Worm (Caenorhabditis elegans) whole organism, L1 larva: ENCODE measurements around the gene srt-50.
A peak's percentile ranks its signal among the peaks of the same experiment; 100 is the strongest.

Experiments used
- ama-1 ChIP-seq: fragments of 150-350 bp; optimal IDR thresholded peaks from 2 replicates; lab custom pipeline; 2014
- ceh-8 ChIP-seq: fragments of 200-800 bp; sonication (Bioruptor generic); optimal IDR thresholded peaks from 2 replicates; lab custom pipeline; 2018; ENCODE audit warnings: mild to moderate bottlenecking, missing genetic modification characterization, moderate library complexity, missing compliant biosample characterization
- ces-1 ChIP-seq: fragments of 150-350 bp; optimal IDR thresholded peaks from 2 replicates; lab custom pipeline; 2014; ENCODE audit warnings: missing biosample characterization, missing genetic modification reagents, missing genetic modification characterization
- dpl-1 ChIP-seq, 3 experiments: fragments of 150-350 bp in 2 of 3; sonication (generic microtip) in 1 of 3; optimal IDR thresholded peaks; 2 replicates each; lab custom pipeline; 2014 to 2017; ENCODE audit warnings: missing biosample characterization in 3 of 3, missing genetic modification characterization in 3 of 3, missing genetic modification reagents in 3 of 3
- elt-2 ChIP-seq: sonication (generic microtip); optimal IDR thresholded peaks from 2 replicates; lab custom pipeline; 2016; ENCODE audit warnings: missing genetic modification characterization, mild to moderate bottlenecking, inconsistent platforms, missing compliant biosample characterization, missing genetic modification reagents
- elt-3 ChIP-seq, 6 experiments: fragments of 150-350 bp in 1 of 6; sonication (generic microtip); optimal IDR thresholded peaks; 2 replicates each; lab custom pipeline; 2017 to 2018; ENCODE audit warnings: missing biosample characterization in 6 of 6, missing genetic modification characterization in 6 of 6, inconsistent platforms in 1 of 6
- mep-1 ChIP-seq: fragments of 150-350 bp; optimal IDR thresholded peaks from 2 replicates; lab custom pipeline; 2014; ENCODE audit warnings: missing biosample characterization, missing genetic modification characterization
- nhr-11 ChIP-seq: fragments of 150-350 bp; optimal IDR thresholded peaks from 2 replicates; lab custom pipeline; 2014; ENCODE audit warnings: missing biosample characterization, missing genetic modification characterization
- nhr-12 ChIP-seq: sonication (generic microtip); optimal IDR thresholded peaks from 2 replicates; lab custom pipeline; 2017; ENCODE audit warnings: missing biosample characterization, missing genetic modification characterization
- nhr-237 ChIP-seq: fragments of 150-350 bp; optimal IDR thresholded peaks from 2 replicates; lab custom pipeline; 2014; ENCODE audit warnings: missing biosample characterization, missing genetic modification characterization
- sup-37 ChIP-seq: fragments of 200-800 bp; sonication (Bioruptor generic); optimal IDR thresholded peaks from 2 replicates; lab custom pipeline; 2018; ENCODE audit warnings: mild to moderate bottlenecking, missing genetic modification characterization, missing compliant biosample characterization

DNA sequence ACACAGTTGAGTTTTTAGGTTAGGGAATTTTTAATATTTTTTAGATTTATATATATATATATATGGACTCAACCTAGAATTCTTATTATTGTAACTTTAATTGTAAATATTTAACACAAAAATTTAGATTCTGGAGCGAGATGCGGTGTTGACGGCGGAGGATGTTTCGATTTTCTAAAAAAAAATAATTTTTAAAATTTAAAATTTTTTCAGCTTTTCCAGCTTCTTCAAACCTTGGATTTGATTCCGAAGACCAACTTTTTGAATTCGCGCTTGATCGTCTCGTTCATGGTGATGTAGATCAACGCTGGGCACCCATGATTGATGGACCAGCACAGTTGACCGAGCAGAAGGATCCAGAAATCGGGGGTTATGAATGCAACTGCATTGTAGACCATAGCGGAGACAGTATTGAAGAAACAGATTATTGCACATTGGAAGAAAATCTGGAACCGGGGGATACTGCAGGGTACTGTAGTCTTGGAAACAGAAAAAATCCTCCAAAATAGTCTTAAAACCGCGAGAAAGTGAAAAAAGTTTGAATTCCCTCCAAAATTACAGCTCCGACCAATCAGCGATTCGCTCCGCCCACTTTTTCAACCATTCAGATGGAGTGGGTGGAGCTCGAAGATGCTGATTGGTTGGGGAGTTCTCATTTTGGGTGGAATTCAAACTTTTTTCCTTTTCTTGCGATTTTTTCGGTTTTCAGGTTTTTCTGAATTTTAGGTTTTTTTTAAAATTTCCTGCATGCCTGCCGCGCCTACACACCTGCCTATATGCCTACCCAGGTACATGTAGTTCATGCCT is 25.0 kb upstream of the srt-50 start:
- no peak for TF ChIP-seq nhr-11 (tag; lab: Kevin White, UChicago)
- no peak for TF ChIP-seq ces-1 (GFP tag; lab: Kevin White, UChicago)
- no peak for TF ChIP-seq sup-37 (GFP tag; lab: Kevin White, UChicago)
- TF ChIP-seq elt-2: no peak
- TF ChIP-seq ama-1: peak; percentile 42
- TF ChIP-seq dpl-1 (GFP tag; optimal IDR thresholded peaks at IDR 0.05; lab: Kevin White, UChicago): peak in 2 of 3 experiments; percentile 29 to 35
- no peak for TF ChIP-seq elt-3 (tag; optimal IDR thresholded peaks at IDR 0.05; lab: Kevin White, UChicago)
- TF ChIP-seq ceh-8: no peak
- TF ChIP-seq mep-1 (tag; lab: Kevin White, UChicago): no peak
- TF ChIP-seq nhr-12: no peak
- no peak for TF ChIP-seq nhr-237 (tag; lab: Kevin White, UChicago)
